Fruit fly (Drosophila melanogaster): ENCODE measurements around the gene RhoGEF3.
A peak's percentile ranks its signal among the peaks of the same experiment; 100 is the strongest.

The RhoGEF3 gene

dm6 chr3L:270760-271500 lies 6.3 kb upstream of the RhoGEF3 start, which contains the start of gene miple2 (continued):
- peak; percentile 24 for TF ChIP-seq tx (GFP tag; optimal IDR thresholded peaks at IDR 0.05)
- no peak for TF ChIP-seq CG1647 (GFP tag; optimal IDR thresholded peaks at IDR 0.05)
- TF ChIP-seq CG30431 (GFP tag; optimal IDR thresholded peaks at IDR 0.05) = peak; percentile 1
- no peak for TF ChIP-seq CG2199 (GFP tag; IDR thresholded peaks at IDR 0.05)
- TF ChIP-seq pb (GFP tag; optimal IDR thresholded peaks at IDR 0.05) = peak; percentile 49
- peak; percentile 23 for TF ChIP-seq CG10274 (GFP tag; optimal IDR thresholded peaks at IDR 0.05)
- TF ChIP-seq Dip2 (GFP tag; IDR thresholded peaks at IDR 0.05) = no peak
- TF ChIP-seq vvl (GFP tag; IDR thresholded peaks at IDR 0.05) = no peak
- peak; percentile 66 for TF ChIP-seq pfk (GFP tag; optimal IDR thresholded peaks at IDR 0.05)
- no peak for TF ChIP-seq CTCF (GFP tag; optimal IDR thresholded peaks at IDR 0.05)
- TF ChIP-seq CG4707 (GFP tag; optimal IDR thresholded peaks at IDR 0.05) = peak; percentile 59
- no peak for TF ChIP-seq CG16779 (GFP tag; IDR thresholded peaks at IDR 0.05)
- TF ChIP-seq Vsx1 (GFP tag; optimal IDR thresholded peaks at IDR 0.05) = peak; percentile 70
- TF ChIP-seq zf30C (GFP tag; optimal IDR thresholded peaks at IDR 0.05) = peak; percentile 77
- TF ChIP-seq Neu2 (GFP tag; optimal IDR thresholded peaks at IDR 0.05; ENCODE audit: borderline replicate concordance) = no peak
- 0 out of 2 replicates have a peak, but pooled peaks have one; percentile 38 for TF ChIP-seq rib (GFP tag; IDR thresholded peaks at IDR 0.05)
- TF ChIP-seq slbo (GFP tag; IDR thresholded peaks at IDR 0.05) = no peak
- TF ChIP-seq CG18764 (GFP tag; optimal IDR thresholded peaks at IDR 0.05) = peak; percentile 11
- peak; percentile 18 for TF ChIP-seq CG8290 (GFP tag; optimal IDR thresholded peaks at IDR 0.05)
- peak; percentile 46 to 79 for TF ChIP-seq CG8290 (tag; optimal IDR thresholded peaks at IDR 0.05)
- peak; percentile 4 for TF ChIP-seq D19B (GFP tag; optimal IDR thresholded peaks at IDR 0.05)
- TF ChIP-seq vfl (GFP tag; optimal IDR thresholded peaks at IDR 0.05) = no peak
- no peak for TF ChIP-seq mld (GFP tag; IDR thresholded peaks at IDR 0.05; ENCODE audit: partially characterized antibody)
- no peak for TF ChIP-seq CG8359 (GFP tag; optimal IDR thresholded peaks at IDR 0.05; ENCODE audit: borderline replicate concordance)
- no peak for TF ChIP-seq CG6272 (GFP tag; IDR thresholded peaks at IDR 0.05)
- peak; percentile 44 for TF ChIP-seq dm (GFP tag; optimal IDR thresholded peaks at IDR 0.05)
- peak; percentile 21 for TF ChIP-seq CG12942 (GFP tag; optimal IDR thresholded peaks at IDR 0.05)
- peak; percentile 65 for TF ChIP-seq CG15696 (tag; optimal IDR thresholded peaks at IDR 0.05)
- no peak for TF ChIP-seq Dp (GFP tag; optimal IDR thresholded peaks at IDR 0.05)
- no peak for TF ChIP-seq CG10366 (GFP tag; IDR thresholded peaks at IDR 0.05)
- peak; percentile 35 for TF ChIP-seq Nf-YC (tag; optimal IDR thresholded peaks at IDR 0.05)
- peak; percentile 71; the same call in 2 of the 3 replicates for TF ChIP-seq CG17361 (GFP tag; IDR thresholded peaks at IDR 0.05)
- no peak for TF ChIP-seq run (tag; optimal IDR thresholded peaks at IDR 0.05)
- peak; percentile 52 for TF ChIP-seq CG12659 (GFP tag; optimal IDR thresholded peaks at IDR 0.05)
- no peak for TF ChIP-seq gem (tag; optimal IDR thresholded peaks at IDR 0.05)
- peak; percentile 46 for TF ChIP-seq Lhr (GFP tag; optimal IDR thresholded peaks at IDR 0.05)
- peak; percentile 94 for TF ChIP-seq kni (GFP tag; optimal IDR thresholded peaks at IDR 0.05)
- peak; percentile 22 for TF ChIP-seq Hr3 (GFP tag; optimal IDR thresholded peaks at IDR 0.05)
- TF ChIP-seq CG34224 (GFP tag; IDR thresholded peaks at IDR 0.05; ENCODE audit: partially characterized antibody) = no peak
- no peak for TF ChIP-seq jigr1 (GFP tag; IDR thresholded peaks at IDR 0.05)
- TF ChIP-seq CG12391 (tag; optimal IDR thresholded peaks at IDR 0.05) = peak; percentile 46
- TF ChIP-seq Nf-YB (GFP tag; optimal IDR thresholded peaks at IDR 0.05) = peak; percentile 26
- no peak for TF ChIP-seq crp (GFP tag; optimal IDR thresholded peaks at IDR 0.05)
- no peak for TF ChIP-seq HmgZ (tag; optimal IDR thresholded peaks at IDR 0.05)
- no peak for TF ChIP-seq CG9215 (GFP tag; IDR thresholded peaks at IDR 0.05)
- no peak for TF ChIP-seq CG15514 (GFP tag; optimal IDR thresholded peaks at IDR 0.05)
- peak; percentile 76 for TF ChIP-seq pros (GFP tag; optimal IDR thresholded peaks at IDR 0.05)
- no peak for TF ChIP-seq lbe (GFP tag; optimal IDR thresholded peaks at IDR 0.05)
- no peak for TF ChIP-seq gt (GFP tag; IDR thresholded peaks at IDR 0.05)
- peak; percentile 65 for TF ChIP-seq exex (tag; optimal IDR thresholded peaks at IDR 0.05)

All from whole organism, embryonic.